Worm (Caenorhabditis elegans) whole organism, L3 larva: ENCODE measurements around the gene ZK637.15.

ENCODE experiments used
- daf-12 ChIP-seq: fragments of 150-350 bp; optimal IDR thresholded peaks from 2 replicates; lab custom pipeline; 2014; ENCODE audit warnings: missing biosample characterization, missing genetic modification reagents, missing genetic modification characterization
- jun-1 ChIP-seq: fragments of 150-350 bp; optimal IDR thresholded peaks from 2 replicates; lab custom pipeline; 2014; ENCODE audit warnings: missing biosample characterization, missing genetic modification reagents, missing genetic modification characterization
- nhr-77 ChIP-seq: fragments of 150-350 bp; optimal IDR thresholded peaks from 2 replicates; lab custom pipeline; 2014; ENCODE audit warnings: missing biosample characterization, missing genetic modification characterization
- skn-1 ChIP-seq: fragments of 150-350 bp; optimal IDR thresholded peaks from 2 replicates; lab custom pipeline; 2014; ENCODE audit warnings: missing biosample characterization, missing genetic modification characterization

DNA sequence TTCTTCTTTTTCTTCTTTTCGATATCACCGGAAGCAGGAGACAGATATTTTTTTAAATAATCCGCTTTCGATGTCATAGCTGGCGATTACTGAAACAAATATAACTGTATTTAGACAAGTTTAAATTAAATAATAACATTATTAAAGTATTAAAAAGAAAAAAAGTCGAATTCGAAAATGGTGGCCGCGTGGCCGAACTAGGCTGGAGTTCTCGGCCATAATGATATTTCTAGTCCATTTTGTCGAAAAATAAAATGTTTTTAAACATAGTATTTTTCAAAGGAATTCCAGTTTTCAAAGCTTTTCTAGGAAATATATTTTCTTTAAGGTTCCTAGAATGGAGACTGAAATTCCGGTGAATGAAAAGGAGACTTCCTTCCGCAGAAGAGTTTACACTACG, 47.8 kb downstream of the ZK637.15 start, which contains the start of the genes bud-13 and rpap-2:
- TF ChIP-seq nhr-77 (tag; lab: Kevin White, UChicago): no peak
- no peak for TF ChIP-seq jun-1 (tag; lab: Kevin White, UChicago)
- no peak for TF ChIP-seq skn-1 (tag; lab: Kevin White, UChicago)
- TF ChIP-seq daf-12 (tag; lab: Kevin White, UChicago): no peak
